Worm (Caenorhabditis elegans) whole organism, L4 larva: Measurements from ENCODE around the gene msp-63.

Source experiments
- ZK337.2 ChIP-seq: fragments of 200-800 bp; sonication (Bioruptor generic); IDR thresholded peaks from 2 replicates; pipeline ENCODE4 v1.3.6; 2022; ENCODE audit warnings: missing genetic modification reagents, missing genetic modification characterization, missing compliant biosample characterization
- ama-1 ChIP-seq: fragments of 150-350 bp; optimal IDR thresholded peaks from 2 replicates; lab custom pipeline; 2014; ENCODE audit warnings: inconsistent platforms, mixed read lengths
- fkh-10 ChIP-seq: fragments of 150-350 bp; optimal IDR thresholded peaks from 2 replicates; lab custom pipeline; 2014; ENCODE audit warnings: missing biosample characterization, missing genetic modification reagents, missing genetic modification characterization

DNA sequence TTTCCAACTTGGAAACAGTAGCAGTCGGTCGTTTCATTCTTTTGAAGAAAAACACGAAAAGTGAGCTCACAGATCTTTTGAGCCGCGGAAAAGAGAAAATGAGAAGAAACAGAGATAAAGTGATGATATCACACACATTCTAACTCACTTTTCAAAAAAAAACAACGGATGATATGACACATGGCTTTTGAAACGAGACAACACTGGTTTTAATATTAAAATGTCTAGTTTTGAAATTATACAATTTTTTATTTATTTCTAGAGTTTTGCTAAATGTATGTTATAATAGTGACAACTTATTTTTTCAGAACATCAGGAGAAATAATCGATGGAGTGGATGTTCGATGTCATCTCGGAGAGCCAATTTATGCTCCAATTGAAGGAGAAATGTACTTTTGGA, 4.8 kb downstream of the msp-63 start, which contains the start of gene K05F1.14:
- TF ChIP-seq fkh-10 (GFP tag; lab: Kevin White, UChicago): no peak
- TF ChIP-seq ZK337.2: no peak
- no peak for TF ChIP-seq ama-1 (lab: Kevin White, UChicago)
